Worm (Caenorhabditis elegans): ENCODE measurements around the gene gob-1.

Gene gob-1

DNA sequence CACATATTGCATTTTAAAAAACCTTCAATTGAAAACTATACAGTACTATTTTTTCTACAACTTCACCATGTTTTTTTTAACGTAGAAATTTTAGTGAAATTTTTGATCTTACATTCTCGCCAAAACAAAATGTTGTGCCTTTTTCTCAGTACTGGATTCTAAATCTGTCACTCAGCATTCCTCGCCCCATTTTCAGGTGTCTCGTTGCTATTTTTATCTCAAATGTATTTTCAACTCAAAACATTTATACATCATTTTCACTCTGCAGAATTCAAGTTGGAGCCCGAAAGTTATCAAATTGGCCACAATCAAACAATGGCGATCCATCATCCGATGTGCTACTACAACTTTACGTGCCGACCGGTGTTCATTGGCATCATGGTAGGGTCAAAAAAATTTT, 27.4 kb upstream of the gob-1 start, which contains the start of gene sprr-1:
Gene sprr-1, plus strand, starts transcription at position 269 of the 400 bp plus-strand sequence.
- TF ChIP-seq nhr-84 (tag; optimal IDR thresholded peaks at IDR 0.05) (no peak), mdl-1 (tag; optimal IDR thresholded peaks at IDR 0.05) (no peak), unc-130 (tag; optimal IDR thresholded peaks at IDR 0.05) (no peak), tlp-1 (tag; optimal IDR thresholded peaks at IDR 0.05) (no peak), ztf-4 (tag; optimal IDR thresholded peaks at IDR 0.05) (no peak), efl-3 (GFP tag; optimal IDR thresholded peaks at IDR 0.05) (no peak), isw-1 (GFP tag; IDR thresholded peaks at IDR 0.05) (no peak), fkh-4 (tag; optimal IDR thresholded peaks at IDR 0.05; ENCODE audit: borderline replicate concordance) (no peak), fos-1 (tag; optimal IDR thresholded peaks at IDR 0.05) (no peak), jun-1 (tag; optimal IDR thresholded peaks at IDR 0.05) (no peak), ets-5 (GFP tag; IDR thresholded peaks at IDR 0.05) (no peak), lin-13 (GFP tag; optimal IDR thresholded peaks at IDR 0.05) (no peak), F16B12.6 (tag; optimal IDR thresholded peaks at IDR 0.05) (no peak), lin-35 (GFP tag; optimal IDR thresholded peaks at IDR 0.05) (no peak), mab-9 (GFP tag; IDR thresholded peaks at IDR 0.05) (no peak), fkh-10 (GFP tag; optimal IDR thresholded peaks at IDR 0.05) (no peak), nhr-77 (tag; optimal IDR thresholded peaks at IDR 0.05) (no peak)

- no peak for TF ChIP-seq ets-5 (GFP tag; IDR thresholded peaks at IDR 0.05)
- no peak for TF ChIP-seq fkh-10 (GFP tag; optimal IDR thresholded peaks at IDR 0.05)
- peak; percentile 24 for TF ChIP-seq snpc-4 (tag; optimal IDR thresholded peaks at IDR 0.05)
- no peak for TF ChIP-seq lin-14 (GFP tag; optimal IDR thresholded peaks at IDR 0.05)
- TF ChIP-seq C16A3.4 (tag; optimal IDR thresholded peaks at IDR 0.05), result no peak
Observed at ce11 chrX:15468657-15469056, 24.7 kb upstream of the gob-1 start.

ce11 chrX:15469957-15470548, 23.3 kb upstream of the gob-1 start:
- no peak for TF ChIP-seq hlh-17 (GFP tag; optimal IDR thresholded peaks at IDR 0.05; ENCODE audit: borderline replicate concordance)
- TF ChIP-seq nhr-85 (tag), result peak; percentile 68
- TF ChIP-seq lsy-2 (tag; optimal IDR thresholded peaks at IDR 0.05), result no peak

DNA sequence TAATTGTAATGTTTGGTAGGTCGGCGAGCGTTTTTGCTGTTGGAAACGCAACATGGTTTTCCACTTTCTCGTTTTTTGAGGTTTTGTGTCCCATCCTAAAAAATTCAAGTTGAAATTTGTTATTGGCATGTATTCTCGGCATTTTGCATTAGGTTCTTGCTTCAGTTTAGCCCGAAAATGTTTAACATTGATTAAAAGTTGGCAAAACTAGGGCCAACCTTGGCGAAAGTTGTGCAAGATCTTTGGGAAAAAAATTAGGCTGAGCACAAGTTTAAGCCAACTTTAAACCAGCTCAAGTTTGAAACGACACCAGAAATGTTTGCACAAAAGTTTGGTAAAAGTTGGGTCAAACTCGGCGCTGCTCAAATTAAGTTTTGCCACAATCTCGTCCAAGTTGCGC, 16.1 kb upstream of the gob-1 start, which contains the start of gene exc-1:
Gene exc-1, minus strand, starts transcription at position 101 of the 400 bp plus-strand sequence.
- TF ChIP-seq swsn-7 (tag; optimal IDR thresholded peaks at IDR 0.05) (no peak), grh-1 (GFP tag; IDR thresholded peaks at IDR 0.05) (no peak), egl-27 (tag; optimal IDR thresholded peaks at IDR 0.05) (no peak), nhr-84 (tag; optimal IDR thresholded peaks at IDR 0.05) (no peak), isw-1 (GFP tag; IDR thresholded peaks at IDR 0.05) (no peak), irx-1 (tag; optimal IDR thresholded peaks at IDR 0.05) (no peak), ama-1 (optimal IDR thresholded peaks at IDR 0.05) (no peak), alr-1 (tag; optimal IDR thresholded peaks at IDR 0.05; ENCODE audit: borderline replicate concordance) (no peak), aly-2 (tag; optimal IDR thresholded peaks at IDR 0.05) (no peak)

ce11 chrX:15478717-15479116, 14.7 kb upstream of the gob-1 start, which contains the start of gene gcy-36:
gcy-36 (plus strand) TSS chrX:15479017.
- no peak for TF ChIP-seq xbp-1 (tag; optimal IDR thresholded peaks at IDR 0.05)
- no peak for TF ChIP-seq lin-14 (GFP tag; optimal IDR thresholded peaks at IDR 0.05)
- peak; percentile 33 for TF ChIP-seq egl-13 (tag; optimal IDR thresholded peaks at IDR 0.05)

- TF ChIP-seq ztf-11 (tag; optimal IDR thresholded peaks at IDR 0.05) (no peak), snu-23 (GFP tag; optimal IDR thresholded peaks at IDR 0.05) (peak; percentile 11), fkh-8 (tag; optimal IDR thresholded peaks at IDR 0.05) (no peak), hlh-17 (GFP tag; optimal IDR thresholded peaks at IDR 0.05; ENCODE audit: borderline replicate concordance) (no peak), mep-1 (tag; optimal IDR thresholded peaks at IDR 0.05) (no peak), lin-14 (GFP tag; optimal IDR thresholded peaks at IDR 0.05) (peak; percentile 37), blmp-1 (tag; optimal IDR thresholded peaks at IDR 0.05) (no peak), tbx-2 (tag; optimal IDR thresholded peaks at IDR 0.05) (no peak), rnt-1 (tag; optimal IDR thresholded peaks at IDR 0.05) (peak; percentile 17), dpl-1 (GFP tag; optimal IDR thresholded peaks at IDR 0.05) (no peak), pqm-1 (tag; optimal IDR thresholded peaks at IDR 0.05) (no peak), unc-62 (GFP tag; optimal IDR thresholded peaks at IDR 0.05) (no peak), tlp-1 (tag; optimal IDR thresholded peaks at IDR 0.05) (no peak), nhr-85 (tag) (peak; percentile 62)
Observed at ce11 chrX:15485262-15485661, 8.1 kb upstream of the gob-1 start.

Measured in whole organism, L1 larva.